Fruit fly (Drosophila melanogaster): Measurements from ENCODE around the gene CG42853.
A peak's percentile ranks its signal among the peaks of the same experiment; 100 is the strongest.

The CG42853 gene

dm6 chr3L:18106021-18106944 lies 15.5 kb downstream of the CG42853 start, which contains the start of the genes CG13698 and mRpS26 (continued):
- TF ChIP-seq CG6683 (GFP tag; optimal IDR thresholded peaks at IDR 0.05) (peak; percentile 40), CHES-1-like (GFP tag; optimal IDR thresholded peaks at IDR 0.05) (peak; percentile 16), Bdp1 (GFP tag; optimal IDR thresholded peaks at IDR 0.05) (peak; percentile 19), stwl (tag; optimal IDR thresholded peaks at IDR 0.05) (peak; percentile 22), insv (GFP tag; optimal IDR thresholded peaks at IDR 0.05) (no peak), Med (GFP tag) (peak; percentile 70), CG15011 (GFP tag; optimal IDR thresholded peaks at IDR 0.05) (peak; percentile 60), slou (GFP tag; optimal IDR thresholded peaks at IDR 0.05) (peak; percentile 19), CG4424 (GFP tag; optimal IDR thresholded peaks at IDR 0.05) (peak; percentile 72), pfk (GFP tag; optimal IDR thresholded peaks at IDR 0.05) (no peak), Dad (GFP tag; optimal IDR thresholded peaks at IDR 0.05) (no peak), nerfin-1 (tag; optimal IDR thresholded peaks at IDR 0.05) (peak; percentile 47), esg (GFP tag; conservative IDR thresholded peaks at IDR 0.05) (peak; percentile 42), CG8388 (GFP tag; optimal IDR thresholded peaks at IDR 0.05) (peak; percentile 57), Dip3 (GFP tag; optimal IDR thresholded peaks at IDR 0.05) (peak; percentile 55), chm (GFP tag; IDR thresholded peaks at IDR 0.05) (peak; percentile 52), Optix (GFP tag; IDR thresholded peaks at IDR 0.05) (no peak), CG9437 (GFP tag; optimal IDR thresholded peaks at IDR 0.05) (peak; percentile 64), fd96Cb (tag; optimal IDR thresholded peaks at IDR 0.05) (peak; percentile 60), ind (GFP tag; optimal IDR thresholded peaks at IDR 0.05) (peak; percentile 71), hkb (optimal IDR thresholded peaks at IDR 0.05) (no peak), hkb (GFP tag; IDR thresholded peaks at IDR 0.05) (no peak), CG3065 (GFP tag; optimal IDR thresholded peaks at IDR 0.05) (no peak), Max (GFP tag; optimal IDR thresholded peaks at IDR 0.05) (peak; percentile 50), Rx (GFP tag; IDR thresholded peaks at IDR 0.05) (no peak; the same call in 1 of the 2 replicates), CG17612 (GFP tag; IDR thresholded peaks at IDR 0.05) (no peak), CG1024 (GFP tag; IDR thresholded peaks at IDR 0.05) (0 out of 2 replicates have a peak, but pooled peaks have one; percentile 38), Blimp-1 (GFP tag; optimal IDR thresholded peaks at IDR 0.05) (peak; percentile 58), exex (tag; optimal IDR thresholded peaks at IDR 0.05) (peak; percentile 27), CG18262 (tag; optimal IDR thresholded peaks at IDR 0.05) (peak; percentile 78), D19B (GFP tag; optimal IDR thresholded peaks at IDR 0.05) (peak; percentile 58), CG7928 (GFP tag; optimal IDR thresholded peaks at IDR 0.05) (peak; percentile 24), dmrt99B (tag; optimal IDR thresholded peaks at IDR 0.05) (peak; percentile 74), CG5180 (GFP tag; optimal IDR thresholded peaks at IDR 0.05) (no peak), ham (GFP tag; IDR thresholded peaks at IDR 0.05) (no peak), Ets97D (GFP tag; optimal IDR thresholded peaks at IDR 0.05) (peak; percentile 24), fu2 (GFP tag; optimal IDR thresholded peaks at IDR 0.05) (no peak), Mrtf (GFP tag; IDR thresholded peaks at IDR 0.05) (peak; percentile 44; the same call in 1 of the 3 replicates), Aef1 (GFP tag; IDR thresholded peaks at IDR 0.05) (peak; percentile 61; the same call in 2 of the 3 replicates), bbx (GFP tag; IDR thresholded peaks at IDR 0.05; ENCODE audit: partially characterized antibody) (peak; percentile 67), btn (GFP tag; optimal IDR thresholded peaks at IDR 0.05) (no peak), B-H2 (GFP tag; optimal IDR thresholded peaks at IDR 0.05) (peak; percentile 68), Hey (tag; optimal IDR thresholded peaks at IDR 0.05) (no peak), lov (optimal IDR thresholded peaks at IDR 0.05) (no peak), lov (GFP tag; IDR thresholded peaks at IDR 0.05) (peak; percentile 49; the same call in 1 of the 3 replicates), MESR4 (GFP tag; optimal IDR thresholded peaks at IDR 0.05) (peak; percentile 91), Fer3 (tag; optimal IDR thresholded peaks at IDR 0.05) (peak; percentile 75), CG8478 (optimal IDR thresholded peaks at IDR 0.05) (no peak), Hand (GFP tag; optimal IDR thresholded peaks at IDR 0.05) (peak; percentile 57)

Data from whole organism, embryonic.